Fruit fly (Drosophila melanogaster) whole organism, embryonic: ENCODE results near the gene TfIIA-S.
A peak's percentile ranks its signal among the peaks of the same experiment; 100 is the strongest.

Experiments used
- CG13894 ChIP-seq: fragments of 200-800 bp; sonication (Bioruptor generic); optimal IDR thresholded peaks from 3 replicates; lab custom pipeline; 2018; ENCODE audit warnings: missing biosample characterization, mild to moderate bottlenecking, missing genetic modification characterization, moderate library complexity
- CG14667 ChIP-seq: fragments of 200-800 bp; sonication (Bioruptor generic); IDR thresholded peaks from 2 replicates; pipeline ENCODE4 v1.3.6; 2022; ENCODE audit warnings: missing biosample characterization, missing genetic modification characterization
- CG15073 ChIP-seq: fragments of 200-800 bp; sonication (Bioruptor generic); optimal IDR thresholded peaks from 2 replicates; lab custom pipeline; 2016; ENCODE audit warnings: missing biosample characterization, missing genetic modification characterization
- CG1602 ChIP-seq: fragments of 200-800 bp; sonication (Bioruptor generic); optimal IDR thresholded peaks from 3 replicates; lab custom pipeline; 2016; ENCODE audit warnings: missing biosample characterization, missing genetic modification characterization
- CG16813 ChIP-seq: fragments of 200-800 bp; sonication (Bioruptor generic); IDR thresholded peaks from 3 replicates; pipeline ENCODE4 v1.3.6; 2022; ENCODE audit warnings: missing biosample characterization, missing genetic modification characterization; ENCODE audit not compliant: partially characterized antibody
- CG17568 ChIP-seq: fragments of 200-800 bp; sonication (Bioruptor generic); optimal IDR thresholded peaks from 2 replicates; lab custom pipeline; 2018; ENCODE audit warnings: missing biosample characterization, mild to moderate bottlenecking, missing genetic modification characterization, moderate library complexity
- CG2120 ChIP-seq: fragments of 200-800 bp; sonication (Bioruptor generic); optimal IDR thresholded peaks from 3 replicates; lab custom pipeline; 2016; ENCODE audit warnings: missing biosample characterization, missing genetic modification characterization
- CG31441 ChIP-seq: fragments of 200-800 bp; sonication (Bioruptor generic); IDR thresholded peaks from 2 replicates; pipeline ENCODE4 v1.3.6; 2022; ENCODE audit warnings: missing biosample characterization, missing genetic modification characterization
- CG3995 ChIP-seq: fragments of 200-800 bp; sonication (Bioruptor generic); optimal IDR thresholded peaks from 3 replicates; lab custom pipeline; 2016; ENCODE audit warnings: missing biosample characterization, missing genetic modification characterization
- CG43689 ChIP-seq: fragments of 200-800 bp; sonication (Bioruptor generic); IDR thresholded peaks from 2 replicates; pipeline ENCODE4 v1.3.6; 2022; ENCODE audit warnings: missing biosample characterization, missing genetic modification characterization
- CG6175 ChIP-seq: fragments of 200-800 bp; sonication (Bioruptor generic); IDR thresholded peaks from 3 replicates; pipeline ENCODE4 v1.3.6; 2022; ENCODE audit warnings: missing biosample characterization, missing genetic modification characterization
- CG8478 ChIP-seq: fragments of >200 bp; optimal IDR thresholded peaks from 2 replicates; lab custom pipeline; 2018
- CG9609 ChIP-seq: fragments of 200-800 bp; sonication (Bioruptor generic); optimal IDR thresholded peaks from 3 replicates; lab custom pipeline; 2016; ENCODE audit warnings: missing biosample characterization, missing genetic modification characterization
- CHES-1-like ChIP-seq: fragments of 200-800 bp; sonication (Bioruptor generic); optimal IDR thresholded peaks from 2 replicates; lab custom pipeline; 2016; ENCODE audit warnings: missing biosample characterization, missing genetic modification characterization
- Chrac-16 ChIP-seq: fragments of 200-800 bp; sonication (Bioruptor generic); optimal IDR thresholded peaks from 3 replicates; lab custom pipeline; 2016; ENCODE audit warnings: missing biosample characterization, missing genetic modification characterization
- E2f2 ChIP-seq: fragments of 200-800 bp; sonication (Bioruptor generic); IDR thresholded peaks from 2 replicates; pipeline ENCODE4 v1.3.6; 2022; ENCODE audit warnings: missing biosample characterization, missing genetic modification characterization
- H15 ChIP-seq: fragments of 200-800 bp; sonication (Bioruptor generic); IDR thresholded peaks from 3 replicates; pipeline ENCODE4 v1.3.6; 2022; ENCODE audit warnings: missing biosample characterization, missing genetic modification characterization
- HLH4C ChIP-seq: fragments of 200-800 bp; sonication (Bioruptor generic); IDR thresholded peaks from 3 replicates; pipeline ENCODE4 v1.3.6; 2022; ENCODE audit warnings: missing biosample characterization, missing genetic modification characterization; ENCODE audit not compliant: partially characterized antibody
- Hr78 ChIP-seq, 2 experiments: fragments of 200-800 bp in 1 of 2; fragments of >200 bp in 1 of 2; sonication (Bioruptor generic) in 1 of 2; optimal IDR thresholded peaks; 2 replicates each; lab custom pipeline; 2017 to 2019; ENCODE audit warnings: missing biosample characterization in 2 of 2, missing genetic modification characterization in 2 of 2, mild to moderate bottlenecking in 1 of 2, moderate library complexity in 1 of 2
- MTF-1 ChIP-seq: fragments of 200-800 bp; sonication (Bioruptor generic); optimal IDR thresholded peaks from 2 replicates; lab custom pipeline; 2018; ENCODE audit warnings: missing biosample characterization, mild to moderate bottlenecking, missing genetic modification characterization, borderline replicate concordance
- Med ChIP-seq: fragments of 200-800 bp; sonication (Bioruptor generic); peaks from one replicate; lab custom pipeline; 2016; ENCODE audit warnings: missing biosample characterization, missing genetic modification characterization, mild to moderate bottlenecking, inconsistent platforms, moderate library complexity
- NFAT ChIP-seq: fragments of 200-800 bp; sonication (Bioruptor generic); IDR thresholded peaks from 2 replicates; pipeline ENCODE4 v1.3.6; 2022; ENCODE audit warnings: missing biosample characterization, missing genetic modification characterization
- bsh ChIP-seq, 2 experiments: fragments of 200-800 bp; sonication (Bioruptor generic); optimal IDR thresholded peaks; 2 replicates each; lab custom pipeline; 2017 to 2018; ENCODE audit warnings: mild to moderate bottlenecking in 2 of 2, missing biosample characterization in 2 of 2, missing genetic modification characterization in 2 of 2, moderate library complexity in 1 of 2
- chinmo ChIP-seq: fragments of 200-800 bp; sonication (Bioruptor generic); IDR thresholded peaks from 4 replicates; pipeline ENCODE4 v1.3.6; 2022; ENCODE audit warnings: missing biosample characterization, missing genetic modification characterization; ENCODE audit not compliant: partially characterized antibody
- ci ChIP-seq: fragments of 200-800 bp; sonication (Bioruptor generic); IDR thresholded peaks from 3 replicates; pipeline ENCODE4 v1.3.6; 2022; ENCODE audit warnings: missing biosample characterization, missing genetic modification characterization
- ewg ChIP-seq: fragments of 200-800 bp; sonication (Bioruptor generic); optimal IDR thresholded peaks from 3 replicates; lab custom pipeline; 2017; ENCODE audit warnings: mild to moderate bottlenecking, missing biosample characterization, missing genetic modification reagents, missing genetic modification characterization
- grau ChIP-seq: fragments of 200-800 bp; optimal IDR thresholded peaks from 3 replicates; lab custom pipeline; 2019; ENCODE audit warnings: missing biosample characterization, mild to moderate bottlenecking, missing genetic modification characterization, moderate library complexity
- hbn ChIP-seq: fragments of 200-800 bp; sonication (Bioruptor generic); IDR thresholded peaks from 2 replicates; pipeline ENCODE4 v1.3.6; 2022; ENCODE audit warnings: missing biosample characterization, missing genetic modification characterization; ENCODE audit not compliant: partially characterized antibody
- nerfin-1 ChIP-seq: fragments of 200-800 bp; sonication (Bioruptor generic); optimal IDR thresholded peaks from 3 replicates; lab custom pipeline; 2019; ENCODE audit warnings: missing biosample characterization, mild to moderate bottlenecking, missing genetic modification characterization, moderate library complexity
- pros ChIP-seq: fragments of 200-800 bp; sonication (Bioruptor generic); optimal IDR thresholded peaks from 3 replicates; lab custom pipeline; 2019; ENCODE audit warnings: missing biosample characterization, mild to moderate bottlenecking, missing genetic modification characterization, moderate library complexity
- sc ChIP-seq, 3 experiments: fragments of >200 bp in 2 of 3; fragments of 200-800 bp in 1 of 3; sonication (Bioruptor generic) in 1 of 3; optimal IDR thresholded peaks; 2 replicates in 2 of 3; 3 replicates in 1 of 3; lab custom pipeline; 2017; ENCODE audit warnings: mild to moderate bottlenecking in 1 of 3, missing biosample characterization in 1 of 3, missing genetic modification characterization in 1 of 3, missing genetic modification reagents in 1 of 3
- tna ChIP-seq: fragments of 200-800 bp; sonication (Bioruptor generic); IDR thresholded peaks from 2 replicates; pipeline ENCODE4 v1.3.6; 2022; ENCODE audit warnings: missing biosample characterization, missing genetic modification characterization; ENCODE audit not compliant: partially characterized antibody
- unc-4 ChIP-seq: fragments of 200-800 bp; sonication (Bioruptor generic); IDR thresholded peaks from 2 replicates; pipeline ENCODE4 v1.3.6; 2022; ENCODE audit warnings: missing biosample characterization, missing genetic modification characterization; ENCODE audit not compliant: partially characterized antibody
- zen2 ChIP-seq: fragments of 200-800 bp; sonication (Bioruptor generic); IDR thresholded peaks from 3 replicates; pipeline ENCODE4 v1.3.6; 2022; ENCODE audit warnings: missing biosample characterization, missing genetic modification characterization; ENCODE audit not compliant: partially characterized antibody
- zf30C ChIP-seq: fragments of 200-800 bp; sonication (Bioruptor generic); optimal IDR thresholded peaks from 3 replicates; lab custom pipeline; 2018; ENCODE audit warnings: missing biosample characterization, mild to moderate bottlenecking, missing genetic modification characterization
- zfh1 ChIP-seq: fragments of 200-800 bp; sonication (Bioruptor generic); IDR thresholded peaks from 3 replicates; pipeline ENCODE4 v1.3.6; 2022; ENCODE audit warnings: missing biosample characterization, missing genetic modification characterization

TfIIA-S gene

DNA sequence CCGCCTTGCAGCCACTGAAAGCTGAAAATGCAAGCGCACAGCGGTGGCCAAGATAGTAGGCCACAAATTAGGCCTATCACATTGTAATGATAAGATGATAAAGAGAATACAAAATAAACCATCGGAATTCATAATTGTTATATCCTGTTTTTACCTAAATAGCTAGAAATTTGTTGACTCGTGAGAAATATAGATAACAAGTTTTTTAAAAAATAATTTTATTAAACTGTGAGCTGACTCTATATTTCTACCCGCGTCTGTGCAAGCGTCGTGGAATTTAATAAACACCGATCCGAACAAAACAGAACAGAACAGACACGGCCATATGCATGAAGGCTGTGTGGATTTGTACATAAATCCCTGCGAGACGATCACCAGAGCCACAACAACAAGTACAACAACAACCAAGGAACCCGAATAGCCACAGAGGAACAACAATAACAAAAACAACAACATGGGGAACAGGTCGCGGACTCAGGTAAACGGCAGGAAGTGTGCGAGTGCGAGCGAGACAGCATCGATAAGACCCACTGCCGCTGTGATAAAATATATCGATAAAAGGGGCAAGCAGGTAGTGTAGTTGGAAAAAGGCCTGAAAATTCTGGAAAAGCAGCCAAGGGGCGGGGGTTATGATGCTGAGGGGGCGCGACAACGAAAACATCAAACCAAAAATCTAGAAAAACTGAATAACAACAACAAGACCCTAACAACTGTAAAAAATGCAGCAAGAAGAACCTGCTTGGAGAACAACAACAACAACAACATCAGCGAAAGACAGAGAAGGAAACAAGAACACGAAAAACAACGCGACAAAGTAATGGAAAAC lies 4.4 kb downstream of the TfIIA-S start (continued):
- TF ChIP-seq hbn: no peak
- peak; percentile 69 for TF ChIP-seq E2f2 (GFP tag; lab: Robert Waterston, UW)
- no peak for TF ChIP-seq unc-4 (GFP tag; lab: Robert Waterston, UW)
- TF ChIP-seq CG6175 (GFP tag; lab: Robert Waterston, UW): no peak
- TF ChIP-seq sc (optimal IDR thresholded peaks at IDR 0.05; lab: Kevin White, UChicago): no peak
- TF ChIP-seq sc (GFP tag; optimal IDR thresholded peaks at IDR 0.05; lab: Kevin White, UChicago): peak; percentile 85
- TF ChIP-seq CHES-1-like (GFP tag; lab: Kevin White, UChicago): no peak
- TF ChIP-seq MTF-1 (GFP tag; lab: Kevin White, UChicago): peak; percentile 66
- TF ChIP-seq CG8478 (lab: Kevin White, UChicago): no peak
- peak in 1 of 2 experiments; percentile 75 for TF ChIP-seq Hr78 (GFP tag; optimal IDR thresholded peaks at IDR 0.05; lab: Kevin White, UChicago)
- peak; percentile 88 for TF ChIP-seq CG15073 (GFP tag; lab: Kevin White, UChicago)
- TF ChIP-seq nerfin-1 (tag; lab: Kevin White, UChicago): peak; percentile 91
- peak; percentile 83 for TF ChIP-seq CG1602 (GFP tag; lab: Kevin White, UChicago)
- TF ChIP-seq bsh (GFP tag; optimal IDR thresholded peaks at IDR 0.05; lab: Kevin White, UChicago): peak; percentile 90 to 94
- no peak for TF ChIP-seq NFAT
- TF ChIP-seq ci: peak; percentile 93
- TF ChIP-seq zfh1 (GFP tag; lab: Robert Waterston, UW): peak; percentile 90
- TF ChIP-seq grau (tag; lab: Kevin White, UChicago): peak; percentile 88
- TF ChIP-seq CG2120 (GFP tag; lab: Kevin White, UChicago): peak; percentile 51
- TF ChIP-seq CG13894 (tag; lab: Kevin White, UChicago): no peak
- no peak for TF ChIP-seq CG16813 (GFP tag; lab: Robert Waterston, UW)
- TF ChIP-seq CG3995 (GFP tag; lab: Kevin White, UChicago): no peak
- no peak for TF ChIP-seq zf30C (GFP tag; lab: Kevin White, UChicago)
- no peak for TF ChIP-seq HLH4C (GFP tag; lab: Robert Waterston, UW)
- TF ChIP-seq CG43689 (GFP tag; lab: Robert Waterston, UW): peak; percentile 45; the same call in 1 of the 2 replicates
- peak; percentile 70 for TF ChIP-seq pros
- TF ChIP-seq ewg (GFP tag; lab: Kevin White, UChicago): peak; percentile 67
- TF ChIP-seq Chrac-16 (GFP tag; lab: Kevin White, UChicago): peak; percentile 81
- TF ChIP-seq CG17568: peak; percentile 66
- TF ChIP-seq CG14667 (GFP tag; lab: Robert Waterston, UW): peak; percentile 57
- peak; percentile 64 for TF ChIP-seq CG9609 (GFP tag; lab: Kevin White, UChicago)
- TF ChIP-seq H15 (GFP tag; lab: Robert Waterston, UW): peak; percentile 74; the same call in 2 of the 3 replicates
- no peak for TF ChIP-seq zen2 (GFP tag; lab: Robert Waterston, UW)
- no peak for TF ChIP-seq tna (GFP tag; lab: Robert Waterston, UW)

DNA sequence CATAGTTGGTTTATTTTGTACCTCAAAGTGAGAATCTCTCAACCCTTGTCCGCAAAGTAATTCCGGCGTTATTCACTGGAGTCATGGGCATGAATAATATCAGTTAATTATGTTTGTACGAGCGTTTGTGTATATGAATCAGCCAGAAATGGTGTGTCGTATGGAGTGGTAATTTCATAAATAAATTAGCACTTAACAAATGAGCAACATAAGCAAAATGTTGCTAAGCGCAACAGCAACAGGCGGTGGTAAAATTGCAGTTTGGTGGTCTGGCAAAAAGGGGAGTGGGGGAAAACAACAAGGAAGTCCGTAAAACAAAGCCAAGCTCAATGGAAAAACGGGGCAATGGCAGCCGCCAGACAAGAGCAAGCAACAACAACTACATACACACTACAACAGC lies 5.2 kb downstream of the TfIIA-S start:
- peak; percentile 55 for TF ChIP-seq Med (GFP tag; lab: Kevin White, UChicago)
- TF ChIP-seq chinmo (GFP tag; lab: Robert Waterston, UW): 0 out of 4 replicates have a peak, but pooled peaks have one; percentile 30
- TF ChIP-seq CG31441: no peak
